Worm (Caenorhabditis elegans): ENCODE results near the gene pen-2.

Gene pen-2

DNA sequence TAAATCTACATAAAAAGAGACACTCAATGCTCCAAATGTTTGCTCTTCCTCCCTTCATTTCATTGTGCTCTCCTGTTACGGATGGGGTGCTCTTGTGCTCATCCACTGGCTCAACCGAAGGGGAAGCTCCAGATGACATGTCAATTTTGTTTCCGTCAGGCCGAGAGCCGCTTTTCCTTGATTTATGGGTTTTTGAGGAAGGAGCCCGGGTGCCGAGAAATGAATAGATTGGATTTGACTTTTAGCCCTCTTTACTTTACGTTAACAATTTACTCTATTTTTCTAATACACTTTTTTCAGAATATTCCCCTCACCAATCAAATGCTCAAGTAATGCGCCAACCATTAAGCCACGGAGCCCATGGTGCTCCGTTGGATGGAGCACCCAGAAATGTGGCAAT lies 17.0 kb downstream of the pen-2 start, which contains the start of gene T28D6.4:
TSS of gene T28D6.4 (plus strand) at position 301 of the 400 bp plus-strand sequence.
- TF ChIP-seq hlh-11 (tag; optimal IDR thresholded peaks at IDR 0.05) (no peak), daf-19 (GFP tag; conservative IDR thresholded peaks at IDR 0.05) (no peak), madf-5 (GFP tag; IDR thresholded peaks at IDR 0.05) (no peak), nhr-25 (tag; optimal IDR thresholded peaks at IDR 0.05; ENCODE audit: borderline replicate concordance, insufficient read depth) (no peak), Y5F2A.4 (GFP tag; optimal IDR thresholded peaks at IDR 0.05) (no peak), cey-2 (tag; optimal IDR thresholded peaks at IDR 0.05; ENCODE audit: borderline replicate concordance, insufficient read depth) (no peak), unc-62 (GFP tag; optimal IDR thresholded peaks at IDR 0.05 in 1 of 2) (peak in 1 of 2 experiments; percentile 36), unc-62 (tag; optimal IDR thresholded peaks at IDR 0.05) (no peak), ctbp-1 (GFP tag; IDR thresholded peaks at IDR 0.05) (no peak)

DNA sequence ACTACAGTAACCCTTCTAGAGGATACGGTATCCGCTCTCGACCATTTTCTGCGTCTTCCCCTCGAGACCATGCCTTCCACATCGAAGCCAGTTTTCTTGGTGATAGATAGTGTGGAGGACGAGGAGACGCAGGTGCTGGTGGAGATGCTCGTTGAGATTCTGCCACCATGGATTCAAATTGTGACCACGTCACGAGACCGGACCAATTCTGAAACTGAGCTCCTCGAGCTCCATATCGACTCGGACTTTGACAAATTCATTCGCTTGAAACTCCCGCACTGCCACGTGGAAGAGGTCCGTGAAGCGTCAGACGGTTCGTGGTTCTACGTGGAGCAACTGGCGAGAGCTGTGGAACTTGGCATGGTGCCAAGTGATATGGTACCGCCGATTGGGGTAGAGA lies 18.3 kb downstream of the pen-2 start:
- peak; percentile 30 for TF ChIP-seq set-16 (GFP tag; IDR thresholded peaks at IDR 0.05)
- TF ChIP-seq aha-1 (tag) = peak; percentile 60
- TF ChIP-seq T20F7.1 (GFP tag; optimal IDR thresholded peaks at IDR 0.05) = no peak
- TF ChIP-seq nhr-28 (tag; optimal IDR thresholded peaks at IDR 0.05) = no peak

DNA sequence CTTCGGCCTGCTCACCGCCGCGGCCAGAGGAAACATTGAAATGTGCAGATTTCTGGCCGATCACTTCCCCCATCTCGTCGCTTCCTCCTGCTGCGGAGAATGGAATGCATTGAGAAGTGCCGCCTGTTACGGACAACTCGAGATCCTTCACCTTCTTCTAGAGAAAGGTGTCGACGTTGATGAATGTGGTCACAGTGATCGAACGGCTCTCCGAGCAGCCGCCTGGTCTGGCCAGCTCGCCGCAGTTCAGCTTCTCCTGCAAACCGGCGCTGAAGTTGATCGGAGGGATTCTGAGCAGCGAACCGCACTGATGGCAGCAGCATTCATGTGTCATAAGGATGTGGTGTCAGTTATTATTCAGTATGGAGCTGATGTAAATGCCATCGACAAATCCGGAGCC lies 19.8 kb downstream of the pen-2 start:
- TF ChIP-seq set-16 (GFP tag; IDR thresholded peaks at IDR 0.05) = peak; percentile 87
- no peak for TF ChIP-seq T20F7.1 (GFP tag; optimal IDR thresholded peaks at IDR 0.05)

DNA sequence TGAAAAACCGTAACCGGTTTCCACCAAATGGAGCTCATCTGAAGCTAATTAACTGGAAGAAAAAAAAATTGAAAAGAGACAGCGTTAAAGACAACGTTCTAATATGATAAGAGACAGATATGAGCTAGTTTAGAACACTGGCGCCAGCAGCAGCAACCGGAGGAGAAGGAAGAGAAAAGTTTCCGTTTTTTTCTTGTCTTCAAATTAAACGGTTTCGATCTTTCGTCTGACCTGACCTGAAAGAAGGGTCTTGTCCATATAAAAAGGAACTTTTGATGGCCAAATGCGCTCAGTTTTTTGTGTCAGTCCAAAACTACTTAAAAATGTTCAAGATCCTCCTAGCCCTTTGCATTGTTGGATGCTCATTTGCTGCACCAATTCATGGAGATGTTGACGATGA lies 23.3 kb downstream of the pen-2 start, which contains the start of gene T28D6.3:
TSS of gene T28D6.3 (plus strand) at position 301 of the 400 bp plus-strand sequence.
- TF ChIP-seq F44E2.7 (GFP tag; IDR thresholded peaks at IDR 0.05) = no peak
- TF ChIP-seq T26A8.4 (GFP tag; IDR thresholded peaks at IDR 0.05) = no peak
- TF ChIP-seq nhr-28 (tag; optimal IDR thresholded peaks at IDR 0.05) = no peak
- no peak for TF ChIP-seq zip-11 (GFP tag; IDR thresholded peaks at IDR 0.05)
- TF ChIP-seq nhr-6 (tag; optimal IDR thresholded peaks at IDR 0.05) = no peak
- TF ChIP-seq Y48G9A.11 (GFP tag; IDR thresholded peaks at IDR 0.05) = no peak
- no peak for TF ChIP-seq zfp-3 (GFP tag; conservative IDR thresholded peaks at IDR 0.05)
- no peak for TF ChIP-seq ceh-28 (tag; optimal IDR thresholded peaks at IDR 0.05)
- TF ChIP-seq vab-7 (GFP tag; IDR thresholded peaks at IDR 0.05) = no peak
- TF ChIP-seq sdz-12 (GFP tag; optimal IDR thresholded peaks at IDR 0.05) = no peak
- TF ChIP-seq mdt-29 (GFP tag; IDR thresholded peaks at IDR 0.05) = no peak
- no peak for TF ChIP-seq hmg-1.1 (GFP tag; IDR thresholded peaks at IDR 0.05)
- no peak for TF ChIP-seq daf-19 (GFP tag; conservative IDR thresholded peaks at IDR 0.05)
- TF ChIP-seq fos-1 (tag; optimal IDR thresholded peaks at IDR 0.05) = no peak
- no peak for TF ChIP-seq cey-2 (tag; optimal IDR thresholded peaks at IDR 0.05; ENCODE audit: borderline replicate concordance, insufficient read depth)
- no peak for TF ChIP-seq zfp-2 (tag; optimal IDR thresholded peaks at IDR 0.05)
- no peak for TF ChIP-seq saeg-2 (GFP tag; IDR thresholded peaks at IDR 0.05)
- TF ChIP-seq daf-8 (GFP tag; IDR thresholded peaks at IDR 0.05) = no peak
- TF ChIP-seq snpc-1.2 (GFP tag; IDR thresholded peaks at IDR 0.05) = no peak
- TF ChIP-seq hif-1 (tag; optimal IDR thresholded peaks at IDR 0.05) = no peak

DNA sequence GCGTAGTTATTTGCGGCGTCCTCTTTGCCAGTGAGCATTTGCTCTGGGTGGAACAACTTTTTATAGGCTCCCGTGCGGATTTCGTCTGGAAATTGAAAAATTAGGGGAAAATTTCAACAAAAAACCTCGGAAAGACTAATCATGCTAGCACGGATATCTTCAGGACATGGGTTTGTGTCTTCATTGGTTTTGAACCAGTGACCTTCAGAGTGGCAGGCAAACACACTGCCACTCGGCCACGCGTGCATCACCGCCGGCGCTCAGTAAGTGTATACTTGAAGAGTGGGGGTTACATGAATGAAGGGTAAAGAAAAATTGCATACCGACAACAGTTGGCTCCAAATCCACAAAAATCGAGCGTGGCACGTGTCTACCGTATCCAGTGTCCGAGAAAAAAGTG lies 28.1 kb downstream of the pen-2 start:
- TF ChIP-seq gei-8 (GFP tag; optimal IDR thresholded peaks at IDR 0.05) (peak; percentile 84), Y5F2A.4 (GFP tag; optimal IDR thresholded peaks at IDR 0.05) (peak; percentile 69), daf-16 (GFP tag; optimal IDR thresholded peaks at IDR 0.05) (peak; percentile 26 to 30), daf-16 (tag; optimal IDR thresholded peaks at IDR 0.05) (peak; percentile 28), madf-9 (GFP tag; conservative IDR thresholded peaks at IDR 0.05) (peak; percentile 64; the same call in 1 of the 2 replicates), unc-130 (GFP tag; optimal IDR thresholded peaks at IDR 0.05) (peak; percentile 54), nhr-42 (GFP tag; IDR thresholded peaks at IDR 0.05) (no peak; the same call in 1 of the 2 replicates), aha-1 (tag) (peak; percentile 95), tra-1 (GFP tag; IDR thresholded peaks at IDR 0.05) (0 out of 2 replicates have a peak, but pooled peaks have one; percentile 64), php-3 (GFP tag; IDR thresholded peaks at IDR 0.05) (no peak), cey-2 (tag; optimal IDR thresholded peaks at IDR 0.05; ENCODE audit: borderline replicate concordance, insufficient read depth) (no peak), jun-1 (tag; optimal IDR thresholded peaks at IDR 0.05) (no peak), daf-8 (GFP tag; IDR thresholded peaks at IDR 0.05) (peak; percentile 69; the same call in 1 of the 2 replicates), nhr-111 (GFP tag; optimal IDR thresholded peaks at IDR 0.05) (peak; percentile 79), lin-1 (GFP tag; IDR thresholded peaks at IDR 0.05) (peak; percentile 79; the same call in 1 of the 2 replicates), mxl-3 (GFP tag; optimal IDR thresholded peaks at IDR 0.05) (peak; percentile 79), F37D6.2 (tag; optimal IDR thresholded peaks at IDR 0.05) (peak; percentile 35), spr-1 (tag; optimal IDR thresholded peaks at IDR 0.05) (peak; percentile 19)

All from whole organism, L4 larva.